Worm (Caenorhabditis elegans) whole organism, mixed stage, embryonic: Measurements from ENCODE around the gene K09F6.3.
A peak's percentile ranks its signal among the peaks of the same experiment; 100 is the strongest.

Experiments used
- M03D4.4 ChIP-seq: sonication (generic microtip); optimal IDR thresholded peaks from 2 replicates; lab custom pipeline; 2017; ENCODE audit warnings: mild to moderate bottlenecking, missing genetic modification characterization, missing compliant biosample characterization
- bed-3 ChIP-seq: fragments of 200-800 bp; sonication (Bioruptor generic); optimal IDR thresholded peaks from 3 replicates; lab custom pipeline; 2018; ENCODE audit warnings: mild to moderate bottlenecking, missing genetic modification characterization, moderate library complexity, missing compliant biosample characterization
- blmp-1 ChIP-seq: fragments of 150-350 bp; optimal IDR thresholded peaks from 2 replicates; lab custom pipeline; 2014; ENCODE audit warnings: missing biosample characterization, missing genetic modification characterization
- ceh-39 ChIP-seq: fragments of 150-350 bp; optimal IDR thresholded peaks from 2 replicates; lab custom pipeline; 2014; ENCODE audit warnings: missing biosample characterization, missing genetic modification characterization
- ceh-43 ChIP-seq: fragments of 200-800 bp; sonication (Bioruptor generic); optimal IDR thresholded peaks from 2 replicates; lab custom pipeline; 2018; ENCODE audit warnings: mild to moderate bottlenecking, missing genetic modification characterization, moderate library complexity, missing compliant biosample characterization
- ces-1 ChIP-seq: fragments of 150-350 bp; optimal IDR thresholded peaks from 2 replicates; lab custom pipeline; 2014; ENCODE audit warnings: missing biosample characterization, missing genetic modification reagents, missing genetic modification characterization
- drap-1 ChIP-seq: fragments of 200-800 bp; sonication (Bioruptor generic); optimal IDR thresholded peaks from 3 replicates; lab custom pipeline; 2018; ENCODE audit warnings: mild to moderate bottlenecking, missing genetic modification characterization, missing compliant biosample characterization
- elt-1 ChIP-seq: sonication (generic microtip); optimal IDR thresholded peaks from 2 replicates; lab custom pipeline; 2017; ENCODE audit warnings: missing genetic modification characterization, mild to moderate bottlenecking, missing compliant biosample characterization, antibody characterized with exemption, moderate library complexity, borderline replicate concordance; ENCODE audit not compliant: insufficient read depth
- elt-3 ChIP-seq: fragments of 150-350 bp; optimal IDR thresholded peaks from 2 replicates; lab custom pipeline; 2014; ENCODE audit warnings: missing biosample characterization, missing genetic modification characterization
- flh-1 ChIP-seq: fragments of 200-800 bp; sonication (Bioruptor generic); optimal IDR thresholded peaks from 2 replicates; lab custom pipeline; 2018; ENCODE audit warnings: mild to moderate bottlenecking, missing genetic modification characterization, moderate library complexity, missing compliant biosample characterization
- ham-2 ChIP-seq: fragments of 200-800 bp; sonication (Bioruptor generic); optimal IDR thresholded peaks from 2 replicates; lab custom pipeline; 2018; ENCODE audit warnings: mild to moderate bottlenecking, missing genetic modification characterization, missing compliant biosample characterization
- hlh-1 ChIP-seq: fragments of 150-350 bp; optimal IDR thresholded peaks from 2 replicates; lab custom pipeline; 2014; ENCODE audit warnings: missing biosample characterization, missing genetic modification reagents, missing genetic modification characterization
- lin-13 ChIP-seq: fragments of 150-350 bp; optimal IDR thresholded peaks from 2 replicates; lab custom pipeline; 2014; ENCODE audit warnings: missing biosample characterization, missing genetic modification characterization
- lin-32 ChIP-seq: fragments of 200-800 bp; sonication (Bioruptor generic); optimal IDR thresholded peaks from 2 replicates; lab custom pipeline; 2018; ENCODE audit warnings: mild to moderate bottlenecking, missing genetic modification characterization, missing compliant biosample characterization
- lsy-2 ChIP-seq: fragments of 150-350 bp; optimal IDR thresholded peaks from 2 replicates; lab custom pipeline; 2014; ENCODE audit warnings: missing biosample characterization, missing genetic modification characterization
- mab-5 ChIP-seq: fragments of 150-350 bp; optimal IDR thresholded peaks from 2 replicates; lab custom pipeline; 2014; ENCODE audit warnings: missing biosample characterization, missing genetic modification characterization
- mep-1 ChIP-seq: fragments of 150-350 bp; optimal IDR thresholded peaks from 2 replicates; lab custom pipeline; 2017; ENCODE audit warnings: missing biosample characterization, missing genetic modification reagents, missing genetic modification characterization, inconsistent platforms
- nhr-12 ChIP-seq: fragments of 150-350 bp; optimal IDR thresholded peaks from 2 replicates; lab custom pipeline; 2014; ENCODE audit warnings: missing biosample characterization, missing genetic modification characterization
- nhr-2 ChIP-seq: fragments of 150-350 bp; optimal IDR thresholded peaks from 2 replicates; lab custom pipeline; 2014; ENCODE audit warnings: missing biosample characterization, missing genetic modification characterization
- nhr-237 ChIP-seq: fragments of 150-350 bp; optimal IDR thresholded peaks from 2 replicates; lab custom pipeline; 2014; ENCODE audit warnings: missing biosample characterization, missing genetic modification characterization
- nhr-28 ChIP-seq: fragments of 150-350 bp; optimal IDR thresholded peaks from 2 replicates; lab custom pipeline; 2014; ENCODE audit warnings: missing biosample characterization, missing genetic modification characterization
- nhr-76 ChIP-seq: sonication (generic microtip); optimal IDR thresholded peaks from 2 replicates; lab custom pipeline; 2017; ENCODE audit warnings: missing biosample characterization, missing genetic modification characterization
- pha-4 ChIP-seq: fragments of 150-350 bp; optimal IDR thresholded peaks from 2 replicates; lab custom pipeline; 2018; ENCODE audit warnings: missing biosample characterization, missing genetic modification reagents, missing genetic modification characterization
- sem-2 ChIP-seq: fragments of 200-800 bp; sonication (Bioruptor generic); optimal IDR thresholded peaks from 2 replicates; lab custom pipeline; 2018; ENCODE audit warnings: mild to moderate bottlenecking, missing genetic modification characterization, missing compliant biosample characterization
- sptf-1 ChIP-seq: sonication (generic microtip); optimal IDR thresholded peaks from 2 replicates; lab custom pipeline; 2017; ENCODE audit warnings: mild to moderate bottlenecking, missing genetic modification characterization, moderate library complexity, missing compliant biosample characterization
- tbx-8 ChIP-seq: fragments of 200-800 bp; sonication (Bioruptor generic); optimal IDR thresholded peaks from 2 replicates; lab custom pipeline; 2018; ENCODE audit warnings: mild to moderate bottlenecking, missing genetic modification characterization, moderate library complexity, missing compliant biosample characterization
- unc-120 ChIP-seq: sonication (generic microtip); optimal IDR thresholded peaks from 2 replicates; lab custom pipeline; 2017; ENCODE audit warnings: missing genetic modification characterization, missing compliant biosample characterization; ENCODE audit not compliant: poor library complexity, severe bottlenecking
- unc-39 ChIP-seq: fragments of 150-350 bp; optimal IDR thresholded peaks from 2 replicates; lab custom pipeline; 2014; ENCODE audit warnings: missing biosample characterization, missing genetic modification characterization
- unc-62 ChIP-seq: fragments of 150-350 bp; optimal IDR thresholded peaks from 2 replicates; lab custom pipeline; 2014; ENCODE audit warnings: missing biosample characterization, missing genetic modification reagents, missing genetic modification characterization
- ztf-11 ChIP-seq: fragments of 150-350 bp; optimal IDR thresholded peaks from 2 replicates; lab custom pipeline; 2014; ENCODE audit warnings: missing biosample characterization, missing genetic modification characterization

K09F6.3 gene

DNA sequence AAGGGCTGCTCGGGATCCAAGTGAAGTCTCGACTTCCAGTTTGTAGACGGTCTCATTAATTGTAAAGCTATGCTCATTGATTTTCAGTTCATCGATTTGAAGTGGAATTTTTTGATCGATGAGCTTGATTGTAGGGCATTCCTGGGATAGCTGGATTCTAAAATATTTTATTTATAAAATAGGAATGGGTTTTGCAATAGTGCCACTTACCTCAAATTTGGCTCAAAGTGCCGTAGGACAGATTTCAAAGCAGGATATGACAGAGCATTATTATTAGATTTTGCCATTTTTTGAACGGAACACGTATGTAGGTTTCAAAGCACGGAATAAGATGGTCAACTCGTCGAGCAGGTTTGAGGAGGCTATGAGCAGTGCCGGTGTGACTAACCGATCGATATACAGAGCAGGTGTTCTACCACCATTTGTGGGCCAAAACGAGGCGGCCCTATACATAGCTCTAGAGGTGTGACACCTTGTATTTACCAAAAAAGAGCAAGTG is 40.9 kb downstream of the K09F6.3 start, which contains the start of gene fbxc-25:
TSS of gene fbxc-25 (minus strand) at position 449 of the 499 bp plus-strand sequence.
- TF ChIP-seq unc-39 (tag; lab: Kevin White, UChicago) (no peak), hlh-1 (tag; lab: Kevin White, UChicago) (no peak)

ce11 chrII:2298742-2299141 is 43.8 kb downstream of the K09F6.3 start, which contains the start of gene B0281.4:
B0281.4 (minus strand) TSS chrII:2298842.
- TF ChIP-seq ces-1 (GFP tag; lab: Kevin White, UChicago) (no peak), ceh-43 (GFP tag; lab: Kevin White, UChicago) (no peak), mab-5 (tag; lab: Kevin White, UChicago) (no peak), nhr-12 (no peak), flh-1 (GFP tag; lab: Kevin White, UChicago) (no peak), unc-39 (tag; lab: Kevin White, UChicago) (no peak), pha-4 (tag; lab: Kevin White, UChicago) (no peak), lin-13 (no peak), unc-62 (GFP tag; lab: Kevin White, UChicago) (no peak)

- TF ChIP-seq nhr-2 (tag; lab: Kevin White, UChicago) (peak; percentile 37), nhr-12 (no peak), ceh-39 (tag; lab: Kevin White, UChicago) (peak; percentile 21), mep-1 (no peak), elt-3 (tag; lab: Kevin White, UChicago) (no peak), flh-1 (GFP tag; lab: Kevin White, UChicago) (no peak)
- TF ChIP-seq, all 35 proteins: peak for 2
Observed at ce11 chrII:2300861-2301260, 45.9 kb downstream of the K09F6.3 start, which contains the start of gene B0281.5. B0281.5 (minus strand) TSS chrII:2300961.

DNA sequence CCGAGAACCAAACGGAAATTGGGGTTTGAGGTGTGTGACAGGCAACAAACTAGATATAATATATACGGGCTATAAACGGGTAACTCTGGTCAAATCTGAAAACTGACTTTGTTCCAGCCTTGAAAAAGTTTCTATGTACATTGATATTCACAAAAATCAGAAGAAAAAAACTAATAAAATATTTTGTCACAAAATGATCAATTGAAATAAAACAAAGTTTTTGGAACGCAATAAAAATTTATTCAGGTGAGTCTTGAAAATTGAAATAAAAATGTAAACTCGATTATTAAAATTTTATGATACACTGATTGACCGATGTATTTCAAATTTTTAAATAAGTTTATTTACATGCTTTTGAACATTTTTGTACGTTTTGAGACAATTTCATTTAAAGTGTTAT is 47.4 kb downstream of the K09F6.3 start, which contains the start of gene B0281.6:
TSS of gene B0281.6 (minus strand) at position 101 of the 400 bp plus-strand sequence.
- TF ChIP-seq unc-62 (GFP tag; lab: Kevin White, UChicago) = no peak
- TF ChIP-seq flh-1 (GFP tag; lab: Kevin White, UChicago) = no peak
- TF ChIP-seq mab-5 (tag; lab: Kevin White, UChicago) = no peak
- no peak for TF ChIP-seq sem-2
- TF ChIP-seq lin-32 (GFP tag; lab: Kevin White, UChicago) = no peak
- no peak for TF ChIP-seq sptf-1 (tag; lab: Kevin White, UChicago)
- TF ChIP-seq lsy-2 (tag; lab: Kevin White, UChicago) = no peak
- TF ChIP-seq drap-1 (GFP tag; lab: Kevin White, UChicago) = no peak
- no peak for TF ChIP-seq ham-2 (GFP tag; lab: Kevin White, UChicago)
- no peak for TF ChIP-seq bed-3 (GFP tag; lab: Kevin White, UChicago)
- TF ChIP-seq tbx-8 (GFP tag; lab: Kevin White, UChicago) = no peak
- no peak for TF ChIP-seq blmp-1 (tag; lab: Kevin White, UChicago)
- TF ChIP-seq nhr-76 (tag; lab: Kevin White, UChicago) = no peak
- no peak for TF ChIP-seq elt-1
- no peak for TF ChIP-seq nhr-28 (tag; lab: Kevin White, UChicago)
- no peak for TF ChIP-seq unc-39 (tag; lab: Kevin White, UChicago)

DNA sequence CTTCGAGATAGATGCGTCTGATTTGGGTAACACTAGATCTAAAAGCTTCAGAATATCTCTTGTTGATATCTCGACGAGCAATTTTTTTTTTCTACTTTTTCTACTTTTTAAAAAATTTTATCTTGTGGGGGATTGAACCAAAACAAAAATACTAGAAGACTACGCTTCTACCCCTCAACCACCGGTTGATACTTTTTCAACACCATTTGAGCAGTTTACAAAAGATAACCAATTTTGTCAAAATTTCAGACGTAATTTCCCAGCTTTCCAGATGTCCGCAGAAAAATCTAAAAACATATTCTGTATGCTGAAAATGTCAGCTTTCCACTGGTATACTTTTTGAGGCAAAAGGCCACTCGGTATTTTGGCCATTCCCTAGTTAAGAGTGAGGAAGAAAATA is 49.6 kb downstream of the K09F6.3 start:
- TF ChIP-seq M03D4.4 (tag; lab: Kevin White, UChicago) (no peak), bed-3 (GFP tag; lab: Kevin White, UChicago) (no peak), unc-120 (tag; lab: Kevin White, UChicago) (no peak), nhr-237 (tag; lab: Kevin White, UChicago) (no peak), mep-1 (no peak), flh-1 (GFP tag; lab: Kevin White, UChicago) (no peak), ceh-39 (tag; lab: Kevin White, UChicago) (no peak), drap-1 (GFP tag; lab: Kevin White, UChicago) (no peak), unc-39 (tag; lab: Kevin White, UChicago) (no peak), unc-62 (GFP tag; lab: Kevin White, UChicago) (no peak), ztf-11 (no peak), elt-3 (tag; lab: Kevin White, UChicago) (no peak), lin-32 (GFP tag; lab: Kevin White, UChicago) (no peak), mab-5 (tag; lab: Kevin White, UChicago) (no peak), nhr-76 (tag; lab: Kevin White, UChicago) (no peak), hlh-1 (tag; lab: Kevin White, UChicago) (no peak)
